Fruit fly (Drosophila melanogaster) whole organism, adult: ENCODE measurements around the gene Kat60.

Experiments
- CG1620 ChIP-seq: fragments of 200-800 bp; sonication (Bioruptor generic); optimal IDR thresholded peaks from 2 replicates; lab custom pipeline; 2016; ENCODE audit warnings: missing biosample characterization, missing genetic modification characterization
- CG33017 ChIP-seq: fragments of 200-800 bp; sonication (Bioruptor generic); optimal IDR thresholded peaks from 2 replicates; lab custom pipeline; 2018; ENCODE audit warnings: missing biosample characterization, mild to moderate bottlenecking, missing genetic modification characterization, moderate library complexity
- CG5204 ChIP-seq: fragments of 200-800 bp; sonication (Bioruptor generic); optimal IDR thresholded peaks from 2 replicates; lab custom pipeline; 2016; ENCODE audit warnings: missing biosample characterization, missing genetic modification characterization
- CG7101 ChIP-seq: fragments of 200-800 bp; sonication (Bioruptor generic); optimal IDR thresholded peaks from 2 replicates; lab custom pipeline; 2018; ENCODE audit warnings: missing biosample characterization, mild to moderate bottlenecking, missing genetic modification characterization, moderate library complexity
- pad ChIP-seq: fragments of 200-800 bp; sonication (Bioruptor generic); optimal IDR thresholded peaks from 3 replicates; lab custom pipeline; 2017; ENCODE audit warnings: missing biosample characterization, missing genetic modification characterization, mild to moderate bottlenecking, moderate library complexity, missing genetic modification reagents

DNA sequence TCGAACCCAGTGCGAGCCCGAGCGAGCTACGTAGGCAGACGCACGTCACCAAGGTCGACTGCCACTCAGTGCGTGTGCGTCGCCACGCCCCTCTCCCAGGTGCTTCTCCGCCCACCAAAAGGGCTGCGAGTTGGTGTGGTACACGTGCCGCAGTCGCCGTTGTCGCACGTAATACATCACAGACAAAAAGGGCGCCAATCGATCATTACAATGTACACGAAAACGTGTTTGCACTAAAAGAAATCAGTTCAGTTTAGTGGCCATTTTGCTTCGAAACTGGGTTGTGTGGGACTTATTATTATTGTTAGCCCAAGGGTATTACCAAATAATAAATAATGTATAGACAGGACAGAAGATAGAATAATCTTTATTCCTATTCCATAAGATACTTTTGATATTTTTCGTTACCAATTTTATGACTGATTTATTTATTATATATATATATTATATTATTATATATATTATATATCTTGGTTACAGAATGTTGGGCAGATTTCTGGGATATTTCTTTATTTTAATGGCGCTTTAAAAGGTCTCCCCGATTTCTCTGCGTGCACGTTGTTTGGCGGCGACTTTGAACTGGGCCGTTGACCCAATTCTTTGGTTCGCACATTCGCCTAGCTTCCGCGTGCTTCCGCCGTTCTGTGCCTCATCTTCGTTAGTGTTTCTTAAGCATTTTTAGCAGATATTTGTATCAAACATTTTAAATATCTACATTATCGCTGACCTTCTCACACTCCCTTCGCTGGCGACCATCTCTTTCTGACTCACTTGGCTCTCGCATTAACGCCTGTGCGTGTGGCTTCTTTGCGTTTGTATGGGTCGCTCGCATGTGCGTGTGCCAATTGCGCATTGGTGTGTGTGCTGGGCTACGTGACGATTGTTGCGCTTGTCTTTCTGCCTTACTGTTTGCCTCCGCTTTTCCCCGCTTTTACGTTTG is 31.6 kb upstream of the Kat60 start:
- no peak for TF ChIP-seq CG33017 (tag; lab: Kevin White, UChicago)
- TF ChIP-seq CG5204, result no peak
- peak; percentile 97 for TF ChIP-seq pad (GFP tag; lab: Kevin White, UChicago)
- no peak for TF ChIP-seq CG1620
- TF ChIP-seq CG7101 (tag; lab: Kevin White, UChicago), result peak; percentile 42
